Fruit fly (Drosophila melanogaster) whole organism: ENCODE data around the gene Naglu.

Experiments used
- CG8478 ChIP-seq: fragments of >200 bp; optimal IDR thresholded peaks from 2 replicates; lab custom pipeline; 2018; ENCODE audit warnings: inconsistent platforms
- Dll ChIP-seq: fragments of >200 bp; optimal IDR thresholded peaks from 2 replicates; lab custom pipeline; 2017
- EcR ChIP-seq, 2 experiments: fragments of >200 bp; optimal IDR thresholded peaks; 2 replicates each; lab custom pipeline; 2017; ENCODE audit warnings: missing biosample characterization in 2 of 2, missing genetic modification characterization in 2 of 2, missing genetic modification reagents in 2 of 2
- pan ChIP-seq: fragments of >200 bp; optimal IDR thresholded peaks from 2 replicates; lab custom pipeline; 2017
- psq ChIP-seq: fragments of >200 bp; optimal IDR thresholded peaks from 2 replicates; lab custom pipeline; 2017
- usp ChIP-seq: fragments of >200 bp; optimal IDR thresholded peaks from 2 replicates; lab custom pipeline; 2017; ENCODE audit warnings: missing biosample characterization, missing genetic modification characterization, mixed read lengths

Gene Naglu

dm6 chr2L:8370364-8371326 is 41.0 kb downstream of the Naglu start, which contains the start of gene CG17292:
Gene CG17292 (plus strand): TSS chr2L:8370454.
- no peak for TF ChIP-seq EcR (GFP tag; optimal IDR thresholded peaks at IDR 0.05; lab: Kevin White, UChicago)
- no peak for TF ChIP-seq pan (lab: Kevin White, UChicago)

- no peak for TF ChIP-seq EcR (GFP tag; optimal IDR thresholded peaks at IDR 0.05; lab: Kevin White, UChicago)
- no peak for TF ChIP-seq psq (lab: Kevin White, UChicago)
- TF ChIP-seq CG8478 (lab: Kevin White, UChicago) = no peak
- TF ChIP-seq usp = no peak
- no peak for TF ChIP-seq Dll
- no peak for TF ChIP-seq pan (lab: Kevin White, UChicago)
Measured at dm6 chr2L:8365701-8366643, 45.7 kb downstream of the Naglu start, which contains the start of gene Pp2A-29B. Gene Pp2A-29B (plus strand): TSS chr2L:8366038.

- TF ChIP-seq psq (lab: Kevin White, UChicago) (no peak), Dll (no peak), usp (no peak), EcR (GFP tag; optimal IDR thresholded peaks at IDR 0.05; lab: Kevin White, UChicago) (no peak), pan (lab: Kevin White, UChicago) (no peak), CG8478 (lab: Kevin White, UChicago) (no peak)
Measured at dm6 chr2L:8364006-8364956, 47.4 kb downstream of the Naglu start, which contains the start of the genes RpS13 and CSN8. Gene RpS13 (minus strand): TSS chr2L:8364662. Gene CSN8 (plus strand): TSS chr2L:8364855.

- TF ChIP-seq psq (lab: Kevin White, UChicago) (no peak), Dll (no peak), CG8478 (lab: Kevin White, UChicago) (no peak), EcR (GFP tag; optimal IDR thresholded peaks at IDR 0.05; lab: Kevin White, UChicago) (no peak), usp (no peak), pan (lab: Kevin White, UChicago) (no peak)
Measured at dm6 chr2L:8362955-8363285, 48.7 kb downstream of the Naglu start.

dm6 chr2L:8362273-8362954 is 49.3 kb downstream of the Naglu start, which contains the start of gene CG7627:
Gene CG7627 (minus strand): TSS chr2L:8362469.
- TF ChIP-seq pan (lab: Kevin White, UChicago) (no peak), psq (lab: Kevin White, UChicago) (no peak), usp (no peak)

- TF ChIP-seq usp = no peak
- TF ChIP-seq psq (lab: Kevin White, UChicago) = no peak
- no peak for TF ChIP-seq pan (lab: Kevin White, UChicago)
Measured at dm6 chr2L:8361204-8361952, 50.3 kb downstream of the Naglu start.
